Fruit fly (Drosophila melanogaster): ENCODE results near the gene srw.
A peak's percentile ranks its signal among the peaks of the same experiment; 100 is the strongest.

srw gene

dm6 chr3L:4269920-4270319 is 13.4 kb downstream of the srw start (continued):
- TF ChIP-seq grn (GFP tag; optimal IDR thresholded peaks at IDR 0.05) (no peak), Gsc (GFP tag; IDR thresholded peaks at IDR 0.05) (no peak), Hr3 (GFP tag; optimal IDR thresholded peaks at IDR 0.05) (peak; percentile 66), bigmax (GFP tag; optimal IDR thresholded peaks at IDR 0.05) (no peak), CG8765 (GFP tag; IDR thresholded peaks at IDR 0.05) (no peak), ci (GFP tag; IDR thresholded peaks at IDR 0.05) (peak; percentile 61; the same call in 2 of the 3 replicates), CG10431 (GFP tag; optimal IDR thresholded peaks at IDR 0.05) (peak; percentile 66), fu2 (GFP tag; optimal IDR thresholded peaks at IDR 0.05) (no peak), Mad (GFP tag; optimal IDR thresholded peaks at IDR 0.05) (no peak), dmrt99B (tag; optimal IDR thresholded peaks at IDR 0.05) (peak; percentile 85), B-H2 (GFP tag; optimal IDR thresholded peaks at IDR 0.05) (no peak), CG17359 (tag; optimal IDR thresholded peaks at IDR 0.05) (peak; percentile 81), br (optimal IDR thresholded peaks at IDR 0.05) (no peak), sr (GFP tag; IDR thresholded peaks at IDR 0.05) (no peak), unc-4 (GFP tag; IDR thresholded peaks at IDR 0.05; ENCODE audit: partially characterized antibody) (no peak), Myb (GFP tag; optimal IDR thresholded peaks at IDR 0.05) (no peak), exex (tag; optimal IDR thresholded peaks at IDR 0.05) (peak; percentile 1), CG14965 (GFP tag; optimal IDR thresholded peaks at IDR 0.05; ENCODE audit: borderline replicate concordance) (no peak), lilli (GFP tag; optimal IDR thresholded peaks at IDR 0.05) (no peak), crol (GFP tag; IDR thresholded peaks at IDR 0.05) (peak; percentile 75), CG32772 (GFP tag; IDR thresholded peaks at IDR 0.05) (peak; percentile 49; the same call in 1 of the 2 replicates), CG8944 (GFP tag; optimal IDR thresholded peaks at IDR 0.05) (no peak), ssp (GFP tag; IDR thresholded peaks at IDR 0.05) (peak; percentile 39; the same call in 1 of the 2 replicates), Rfx (GFP tag; IDR thresholded peaks at IDR 0.05) (peak; percentile 59; the same call in 1 of the 2 replicates), lab (GFP tag; optimal IDR thresholded peaks at IDR 0.05) (peak; percentile 77), sqz (GFP tag; optimal IDR thresholded peaks at IDR 0.05) (peak; percentile 44), CG12942 (GFP tag; optimal IDR thresholded peaks at IDR 0.05) (peak; percentile 16), Lhr (GFP tag; optimal IDR thresholded peaks at IDR 0.05) (peak; percentile 15), dmrt11E (tag; optimal IDR thresholded peaks at IDR 0.05) (peak; percentile 68), trh (GFP tag; optimal IDR thresholded peaks at IDR 0.05) (no peak), CG11695 (GFP tag; IDR thresholded peaks at IDR 0.05) (peak; percentile 78), Ssrp (tag; optimal IDR thresholded peaks at IDR 0.05) (peak; percentile 72), CG3726 (GFP tag; IDR thresholded peaks at IDR 0.05) (no peak), pnt (GFP tag; optimal IDR thresholded peaks at IDR 0.05) (no peak), CG10274 (GFP tag; optimal IDR thresholded peaks at IDR 0.05) (no peak), yki (optimal IDR thresholded peaks at IDR 0.05) (no peak), sc (optimal IDR thresholded peaks at IDR 0.05) (no peak), sc (GFP tag; optimal IDR thresholded peaks at IDR 0.05) (peak; percentile 44), CG33557 (GFP tag; optimal IDR thresholded peaks at IDR 0.05) (peak; percentile 69), ato (GFP tag; IDR thresholded peaks at IDR 0.05; ENCODE audit: partially characterized antibody) (no peak), nerfin-2 (GFP tag; IDR thresholded peaks at IDR 0.05; ENCODE audit: partially characterized antibody) (no peak), gcm2 (GFP tag; optimal IDR thresholded peaks at IDR 0.05) (no peak), CoRest (tag; optimal IDR thresholded peaks at IDR 0.05) (peak; percentile 84), CG15479 (GFP tag; optimal IDR thresholded peaks at IDR 0.05) (no peak), wor (GFP tag; IDR thresholded peaks at IDR 0.05) (peak; percentile 38; the same call in 1 of the 2 replicates), Gug (GFP tag; IDR thresholded peaks at IDR 0.05) (0 out of 4 replicates have a peak, but pooled peaks have one; percentile 8), cg (GFP tag; optimal IDR thresholded peaks at IDR 0.05) (no peak), CG17385 (GFP tag; optimal IDR thresholded peaks at IDR 0.05) (peak; percentile 75), CG34422 (GFP tag; IDR thresholded peaks at IDR 0.05) (peak; percentile 54; the same call in 1 of the 3 replicates), CG9797 (GFP tag; optimal IDR thresholded peaks at IDR 0.05) (no peak), Optix (GFP tag; IDR thresholded peaks at IDR 0.05) (no peak; the same call in 2 of the 3 replicates), CG12155 (GFP tag; optimal IDR thresholded peaks at IDR 0.05) (no peak)
